Worm (Caenorhabditis elegans): ENCODE data around the gene K03H1.9.

DNA sequence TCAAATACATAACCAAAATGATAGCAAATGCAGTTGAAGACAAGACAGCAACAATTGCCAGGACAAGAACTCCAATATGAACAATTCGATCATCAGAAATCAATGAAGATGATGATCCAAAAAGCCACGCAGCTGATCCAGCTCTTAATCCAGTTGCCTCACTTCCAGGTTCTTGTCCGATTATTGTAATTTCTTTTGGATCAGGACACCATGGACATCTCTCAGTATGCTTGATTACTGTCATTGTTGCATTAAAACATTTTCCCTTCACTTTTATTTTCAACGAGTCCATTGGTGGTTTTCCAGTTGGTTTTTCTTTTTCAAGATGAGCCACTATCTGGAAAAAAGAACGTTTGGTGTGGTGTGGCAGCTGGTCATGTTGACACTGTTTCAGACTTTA lies 23.1 kb upstream of the K03H1.9 start:
- no peak for TF ChIP-seq unc-62 (GFP tag; optimal IDR thresholded peaks at IDR 0.05)
- TF ChIP-seq nhr-90 (tag; optimal IDR thresholded peaks at IDR 0.05), result no peak
- TF ChIP-seq nfya-1 (tag; optimal IDR thresholded peaks at IDR 0.05; ENCODE audit: borderline replicate concordance, insufficient read depth), result no peak
- no peak for TF ChIP-seq F37B4.10 (GFP tag; IDR thresholded peaks at IDR 0.05)
- TF ChIP-seq ama-1 (optimal IDR thresholded peaks at IDR 0.05), result no peak
- no peak for TF ChIP-seq ama-1 (GFP tag; optimal IDR thresholded peaks at IDR 0.05)
- TF ChIP-seq egl-44 (GFP tag; IDR thresholded peaks at IDR 0.05), result no peak
- TF ChIP-seq ceh-91 (GFP tag; IDR thresholded peaks at IDR 0.05), result no peak
- no peak for TF ChIP-seq hlh-12 (tag; optimal IDR thresholded peaks at IDR 0.05)
- no peak for TF ChIP-seq snpc-1.1 (tag; optimal IDR thresholded peaks at IDR 0.05; ENCODE audit: insufficient read depth)
- no peak for TF ChIP-seq ztf-6 (GFP tag; IDR thresholded peaks at IDR 0.05)
- TF ChIP-seq ccch-3 (GFP tag; optimal IDR thresholded peaks at IDR 0.05), result no peak

Measured in whole organism, young adult.